Fruit fly (Drosophila melanogaster) whole organism, adult: Measurements from ENCODE around the gene Rca1.

Experiments used
- CG14711 ChIP-seq: fragments of 200-800 bp; sonication (Bioruptor generic); optimal IDR thresholded peaks from 2 replicates; lab custom pipeline; 2018; ENCODE audit warnings: missing biosample characterization, mild to moderate bottlenecking, missing genetic modification characterization, moderate library complexity
- CG33017 ChIP-seq: fragments of 200-800 bp; sonication (Bioruptor generic); optimal IDR thresholded peaks from 2 replicates; lab custom pipeline; 2018; ENCODE audit warnings: missing biosample characterization, mild to moderate bottlenecking, missing genetic modification characterization, moderate library complexity
- CG5204 ChIP-seq: fragments of 200-800 bp; sonication (Bioruptor generic); optimal IDR thresholded peaks from 2 replicates; lab custom pipeline; 2016; ENCODE audit warnings: missing biosample characterization, missing genetic modification characterization
- CG7045 ChIP-seq: fragments of 200-800 bp; sonication (Bioruptor generic); optimal IDR thresholded peaks from 2 replicates; lab custom pipeline; 2017; ENCODE audit warnings: missing biosample characterization, mild to moderate bottlenecking, missing genetic modification characterization
- CG7101 ChIP-seq: fragments of 200-800 bp; sonication (Bioruptor generic); optimal IDR thresholded peaks from 2 replicates; lab custom pipeline; 2018; ENCODE audit warnings: missing biosample characterization, mild to moderate bottlenecking, missing genetic modification characterization, moderate library complexity
- Clk ChIP-seq: fragments of 200-800 bp; sonication (Bioruptor generic); optimal IDR thresholded peaks from 2 replicates; lab custom pipeline; 2017; ENCODE audit warnings: missing biosample characterization, missing genetic modification characterization
- Crg-1 ChIP-seq: fragments of 200-800 bp; sonication (Bioruptor generic); optimal IDR thresholded peaks from 2 replicates; lab custom pipeline; 2016; ENCODE audit warnings: missing biosample characterization, missing genetic modification characterization
- Mnt ChIP-seq: fragments of 200-800 bp; sonication (Bioruptor generic); optimal IDR thresholded peaks from 2 replicates; lab custom pipeline; 2016; ENCODE audit warnings: missing biosample characterization, mild to moderate bottlenecking, missing genetic modification characterization
- bab1 ChIP-seq: fragments of 200-800 bp; sonication (Bioruptor generic); optimal IDR thresholded peaks from 3 replicates; lab custom pipeline; 2019; ENCODE audit warnings: missing biosample characterization, mild to moderate bottlenecking, missing genetic modification characterization, moderate library complexity
- cnc ChIP-seq, 2 experiments: fragments of >200 bp; optimal IDR thresholded peaks; 2 replicates each; lab custom pipeline; 2017
- kay ChIP-seq: fragments of 200-800 bp; sonication (Bioruptor generic); peaks from one replicate; lab custom pipeline; 2016; ENCODE audit warnings: missing biosample characterization, missing genetic modification characterization, borderline replicate concordance
- toe ChIP-seq: fragments of 200-800 bp; sonication (Bioruptor generic); optimal IDR thresholded peaks from 2 replicates; lab custom pipeline; 2016; ENCODE audit warnings: missing biosample characterization, missing genetic modification characterization

- TF ChIP-seq kay (GFP tag; lab: Kevin White, UChicago), result no peak
- no peak for TF ChIP-seq CG5204 (GFP tag; lab: Kevin White, UChicago)
- TF ChIP-seq toe, result no peak
- no peak for TF ChIP-seq Mnt
- TF ChIP-seq CG14711, result no peak
- TF ChIP-seq bab1 (GFP tag; lab: Kevin White, UChicago), result no peak
- no peak for TF ChIP-seq CG7045 (GFP tag; lab: Kevin White, UChicago)
- no peak for TF ChIP-seq cnc (optimal IDR thresholded peaks at IDR 0.05; lab: Kevin White, UChicago)
- no peak for TF ChIP-seq Crg-1
- no peak for TF ChIP-seq CG7101 (tag; lab: Kevin White, UChicago)
- no peak for TF ChIP-seq Clk (GFP tag; lab: Kevin White, UChicago)
- no peak for TF ChIP-seq CG33017 (tag; lab: Kevin White, UChicago)
Observed at dm6 chr2L:6830264-6830729, 21.8 kb upstream of the Rca1 start.
